Fruit fly (Drosophila melanogaster) whole organism, embryonic: ENCODE data around the gene Cdc7.

Source experiments
- CG10147 ChIP-seq: fragments of 200-800 bp; sonication (Bioruptor generic); optimal IDR thresholded peaks from 2 replicates; lab custom pipeline; 2019; ENCODE audit warnings: missing biosample characterization, mild to moderate bottlenecking, missing genetic modification characterization, moderate library complexity
- CG10267 ChIP-seq: fragments of 200-800 bp; sonication (Bioruptor generic); optimal IDR thresholded peaks from 2 replicates; lab custom pipeline; 2018; ENCODE audit warnings: missing biosample characterization, mild to moderate bottlenecking, missing genetic modification characterization, moderate library complexity
- CG11398 ChIP-seq: fragments of 200-800 bp; sonication (Bioruptor generic); optimal IDR thresholded peaks from 2 replicates; lab custom pipeline; 2016; ENCODE audit warnings: missing biosample characterization, missing genetic modification characterization
- CG11456 ChIP-seq: fragments of 200-800 bp; sonication (Bioruptor generic); IDR thresholded peaks from 3 replicates; pipeline ENCODE4 v1.3.6; 2022; ENCODE audit warnings: missing biosample characterization, missing genetic modification characterization
- CG12155 ChIP-seq: fragments of 200-800 bp; sonication (Bioruptor generic); optimal IDR thresholded peaks from 3 replicates; lab custom pipeline; 2016; ENCODE audit warnings: missing biosample characterization, missing genetic modification characterization
- CG12236 ChIP-seq: fragments of 200-800 bp; sonication (Bioruptor generic); optimal IDR thresholded peaks from 2 replicates; lab custom pipeline; 2016; ENCODE audit warnings: missing biosample characterization, missing genetic modification characterization
- CG14667 ChIP-seq: fragments of 200-800 bp; sonication (Bioruptor generic); IDR thresholded peaks from 2 replicates; pipeline ENCODE4 v1.3.6; 2022; ENCODE audit warnings: missing biosample characterization, missing genetic modification characterization
- CG14965 ChIP-seq: fragments of 200-800 bp; sonication (Bioruptor generic); optimal IDR thresholded peaks from 2 replicates; lab custom pipeline; 2016; ENCODE audit warnings: missing biosample characterization, missing genetic modification characterization, borderline replicate concordance
- CG15601 ChIP-seq: fragments of 200-800 bp; sonication (Bioruptor generic); optimal IDR thresholded peaks from 3 replicates; lab custom pipeline; 2019; ENCODE audit warnings: missing biosample characterization, mild to moderate bottlenecking, missing genetic modification characterization, moderate library complexity
- CG17361 ChIP-seq: fragments of 200-800 bp; sonication (Bioruptor generic); IDR thresholded peaks from 3 replicates; pipeline ENCODE4 v1.3.6; 2022; ENCODE audit warnings: missing biosample characterization, missing genetic modification characterization
- CG2120 ChIP-seq: fragments of 200-800 bp; sonication (Bioruptor generic); optimal IDR thresholded peaks from 3 replicates; lab custom pipeline; 2016; ENCODE audit warnings: missing biosample characterization, missing genetic modification characterization
- CG2199 ChIP-seq: fragments of 200-800 bp; sonication (Bioruptor generic); IDR thresholded peaks from 3 replicates; pipeline ENCODE4 v1.3.6; 2022; ENCODE audit warnings: missing biosample characterization, missing genetic modification characterization
- CG3065 ChIP-seq: fragments of 200-800 bp; sonication (Bioruptor generic); optimal IDR thresholded peaks from 2 replicates; lab custom pipeline; 2016; ENCODE audit warnings: missing biosample characterization, missing genetic modification characterization
- CG31224 ChIP-seq: fragments of 200-800 bp; sonication (Bioruptor generic); IDR thresholded peaks from 2 replicates; pipeline ENCODE4 v1.3.6; 2022; ENCODE audit warnings: missing biosample characterization, missing genetic modification characterization
- CG31365 ChIP-seq: fragments of 200-800 bp; sonication (Bioruptor generic); optimal IDR thresholded peaks from 2 replicates; lab custom pipeline; 2018; ENCODE audit warnings: missing biosample characterization, mild to moderate bottlenecking, missing genetic modification characterization
- CG4404 ChIP-seq: fragments of 200-800 bp; sonication (Bioruptor generic); IDR thresholded peaks from 2 replicates; pipeline ENCODE4 v1.3.6; 2022; ENCODE audit warnings: missing biosample characterization, missing genetic modification characterization
- CG5180 ChIP-seq: fragments of 200-800 bp; sonication (Bioruptor generic); optimal IDR thresholded peaks from 3 replicates; lab custom pipeline; 2017; ENCODE audit warnings: missing biosample characterization, missing genetic modification characterization, mild to moderate bottlenecking, moderate library complexity, missing genetic modification reagents
- CG6175 ChIP-seq: fragments of 200-800 bp; sonication (Bioruptor generic); IDR thresholded peaks from 3 replicates; pipeline ENCODE4 v1.3.6; 2022; ENCODE audit warnings: missing biosample characterization, missing genetic modification characterization
- CG8388 ChIP-seq: fragments of 200-800 bp; sonication (Bioruptor generic); optimal IDR thresholded peaks from 2 replicates; lab custom pipeline; 2019; ENCODE audit warnings: missing biosample characterization, mild to moderate bottlenecking, missing genetic modification characterization, moderate library complexity
- CG8924 ChIP-seq: fragments of 200-800 bp; optimal IDR thresholded peaks from 3 replicates; lab custom pipeline; 2019; ENCODE audit warnings: missing biosample characterization, mild to moderate bottlenecking, missing genetic modification characterization, moderate library complexity
- CkIIα-i1 ChIP-seq: fragments of 200-800 bp; sonication (Bioruptor generic); IDR thresholded peaks from 2 replicates; pipeline ENCODE4 v1.3.6; 2022; ENCODE audit warnings: missing biosample characterization, missing genetic modification characterization
- CrebB ChIP-seq: fragments of 200-800 bp; sonication (Bioruptor generic); optimal IDR thresholded peaks from 3 replicates; lab custom pipeline; 2018; ENCODE audit warnings: missing biosample characterization, mild to moderate bottlenecking, missing genetic modification characterization
- Ets97D ChIP-seq: fragments of 200-800 bp; sonication (Bioruptor generic); optimal IDR thresholded peaks from 3 replicates; lab custom pipeline; 2016; ENCODE audit warnings: missing biosample characterization, missing genetic modification characterization
- HLH3B ChIP-seq: fragments of 200-800 bp; sonication (Bioruptor generic); IDR thresholded peaks from 2 replicates; pipeline ENCODE4 v1.3.6; 2022; ENCODE audit warnings: missing biosample characterization, missing genetic modification characterization
- Hey ChIP-seq: fragments of 200-800 bp; sonication (Bioruptor generic); optimal IDR thresholded peaks from 3 replicates; lab custom pipeline; 2018; ENCODE audit warnings: missing biosample characterization, mild to moderate bottlenecking, missing genetic modification characterization
- Jarid2 ChIP-seq: fragments of 200-800 bp; sonication (Bioruptor generic); optimal IDR thresholded peaks from 3 replicates; lab custom pipeline; 2017; ENCODE audit warnings: mild to moderate bottlenecking, missing biosample characterization, missing genetic modification reagents, missing genetic modification characterization
- NfI ChIP-seq: fragments of 200-800 bp; sonication (Bioruptor generic); optimal IDR thresholded peaks from 3 replicates; lab custom pipeline; 2018; ENCODE audit warnings: missing biosample characterization, mild to moderate bottlenecking, missing genetic modification characterization, moderate library complexity
- Oaz ChIP-seq: fragments of 200-800 bp; sonication (Bioruptor generic); IDR thresholded peaks from 2 replicates; pipeline ENCODE4 v1.3.6; 2022; ENCODE audit warnings: missing biosample characterization, missing genetic modification characterization
- Tbp ChIP-seq: fragments of >200 bp; optimal IDR thresholded peaks from 2 replicates; lab custom pipeline; 2018; ENCODE audit warnings: missing biosample characterization, missing genetic modification characterization
- Usf ChIP-seq: fragments of 200-800 bp; sonication (Bioruptor generic); optimal IDR thresholded peaks from 2 replicates; lab custom pipeline; 2017; ENCODE audit warnings: missing genotype, missing biosample characterization, missing genetic modification characterization
- ab ChIP-seq: fragments of 200-800 bp; sonication (Bioruptor generic); optimal IDR thresholded peaks from 2 replicates; lab custom pipeline; 2016; ENCODE audit warnings: missing biosample characterization, missing genetic modification characterization
- ap ChIP-seq: fragments of 200-800 bp; sonication (Bioruptor generic); IDR thresholded peaks from 2 replicates; pipeline ENCODE4 v1.3.6; 2022; ENCODE audit warnings: missing biosample characterization, missing genetic modification characterization
- chm ChIP-seq: fragments of 200-800 bp; sonication (Bioruptor generic); IDR thresholded peaks from 2 replicates; pipeline ENCODE4 v1.3.6; 2022; ENCODE audit warnings: missing biosample characterization, missing genetic modification characterization
- crp ChIP-seq, 2 experiments: fragments of 200-800 bp; sonication (Bioruptor generic); optimal IDR thresholded peaks; 2 replicates in 1 of 2; 3 replicates in 1 of 2; lab custom pipeline; 2017; ENCODE audit warnings: missing biosample characterization in 2 of 2, missing genetic modification characterization in 2 of 2, mild to moderate bottlenecking in 1 of 2, moderate library complexity in 1 of 2
- dm ChIP-seq: fragments of 200-800 bp; sonication (Bioruptor generic); optimal IDR thresholded peaks from 3 replicates; lab custom pipeline; 2016; ENCODE audit warnings: missing biosample characterization, missing genetic modification characterization
- en ChIP-seq: fragments of 200-800 bp; sonication (Bioruptor generic); optimal IDR thresholded peaks from 2 replicates; lab custom pipeline; 2016; ENCODE audit warnings: missing biosample characterization, missing genetic modification characterization
- ewg ChIP-seq: fragments of 200-800 bp; sonication (Bioruptor generic); optimal IDR thresholded peaks from 3 replicates; lab custom pipeline; 2017; ENCODE audit warnings: mild to moderate bottlenecking, missing biosample characterization, missing genetic modification reagents, missing genetic modification characterization
- jigr1 ChIP-seq: fragments of 200-800 bp; sonication (Bioruptor generic); IDR thresholded peaks from 3 replicates; pipeline ENCODE4 v1.3.6; 2022; ENCODE audit warnings: missing biosample characterization, missing genetic modification characterization
- kah ChIP-seq: fragments of 200-800 bp; sonication (Bioruptor generic); optimal IDR thresholded peaks from 2 replicates; lab custom pipeline; 2018; ENCODE audit warnings: missing biosample characterization, mild to moderate bottlenecking, missing genetic modification characterization
- lov ChIP-seq, 2 experiments: fragments of 200-800 bp in 1 of 2; fragments of >200 bp in 1 of 2; sonication (Bioruptor generic) in 1 of 2; IDR thresholded peaks in 1 of 2; optimal IDR thresholded peaks in 1 of 2; 2 replicates in 1 of 2; 3 replicates in 1 of 2; pipeline versions ENCODE4 v1.3.6 to Lab custom; 2017 to 2022; ENCODE audit warnings: missing biosample characterization in 1 of 2, missing genetic modification characterization in 1 of 2
- mam ChIP-seq: fragments of 200-800 bp; sonication (Bioruptor generic); optimal IDR thresholded peaks from 3 replicates; lab custom pipeline; 2016; ENCODE audit warnings: missing biosample characterization, missing genetic modification characterization
- nom ChIP-seq: fragments of 200-800 bp; sonication (Bioruptor generic); optimal IDR thresholded peaks from 2 replicates; lab custom pipeline; 2017; ENCODE audit warnings: missing biosample characterization, missing genetic modification characterization, mild to moderate bottlenecking, moderate library complexity, missing genetic modification reagents
- p53 ChIP-seq: fragments of 200-800 bp; sonication (Bioruptor generic); optimal IDR thresholded peaks from 2 replicates; lab custom pipeline; 2016; ENCODE audit warnings: missing biosample characterization, missing genetic modification characterization
- pnt ChIP-seq: fragments of 200-800 bp; sonication (Bioruptor generic); optimal IDR thresholded peaks from 3 replicates; lab custom pipeline; 2016; ENCODE audit warnings: missing biosample characterization, missing genetic modification characterization
- ro ChIP-seq: fragments of 200-800 bp; sonication (Bioruptor generic); IDR thresholded peaks from 2 replicates; pipeline ENCODE4 v1.3.6; 2022; ENCODE audit warnings: missing biosample characterization, missing genetic modification characterization
- row ChIP-seq: fragments of 200-800 bp; sonication (Bioruptor generic); IDR thresholded peaks from 3 replicates; pipeline ENCODE4 v1.3.6; 2022; ENCODE audit warnings: missing biosample characterization, missing genetic modification characterization
- seq ChIP-seq: fragments of 200-800 bp; sonication (Bioruptor generic); IDR thresholded peaks from 2 replicates; pipeline ENCODE4 v1.3.6; 2022; ENCODE audit warnings: missing biosample characterization, missing genetic modification characterization
- sim ChIP-seq: fragments of 200-800 bp; sonication (Bioruptor generic); IDR thresholded peaks from 2 replicates; pipeline ENCODE4 v1.3.6; 2022; ENCODE audit warnings: missing biosample characterization, missing genetic modification characterization
- so ChIP-seq: fragments of 200-800 bp; sonication (Bioruptor generic); IDR thresholded peaks from 3 replicates; pipeline ENCODE4 v1.3.6; 2022; ENCODE audit warnings: missing biosample characterization, missing genetic modification characterization
- tna ChIP-seq: fragments of 200-800 bp; sonication (Bioruptor generic); IDR thresholded peaks from 2 replicates; pipeline ENCODE4 v1.3.6; 2022; ENCODE audit warnings: missing biosample characterization, missing genetic modification characterization; ENCODE audit not compliant: partially characterized antibody
- unpg ChIP-seq: fragments of 200-800 bp; sonication (Bioruptor generic); optimal IDR thresholded peaks from 3 replicates; lab custom pipeline; 2018; ENCODE audit warnings: missing biosample characterization, mild to moderate bottlenecking, missing genetic modification characterization, moderate library complexity
- wdn ChIP-seq: fragments of 200-800 bp; sonication (Bioruptor generic); IDR thresholded peaks from 2 replicates; pipeline ENCODE4 v1.3.6; 2022; ENCODE audit warnings: missing biosample characterization, missing genetic modification characterization
- zf30C ChIP-seq: fragments of 200-800 bp; sonication (Bioruptor generic); optimal IDR thresholded peaks from 3 replicates; lab custom pipeline; 2018; ENCODE audit warnings: missing biosample characterization, mild to moderate bottlenecking, missing genetic modification characterization

The Cdc7 gene

dm6 chrX:6702028-6702433, 47.7 kb downstream of the Cdc7 start (continued):
- TF ChIP-seq CG31224 (GFP tag; lab: Robert Waterston, UW): no peak
- TF ChIP-seq ap: 0 out of 2 replicates have a peak, but pooled peaks have one; percentile 25
- TF ChIP-seq sim (GFP tag; lab: Robert Waterston, UW): peak; percentile 10; the same call in 1 of the 2 replicates
- peak; percentile 57 for TF ChIP-seq ewg (GFP tag; lab: Kevin White, UChicago)
- TF ChIP-seq ro (GFP tag; lab: Robert Waterston, UW): 0 out of 2 replicates have a peak, but pooled peaks have one; percentile 19
- peak; percentile 76 for TF ChIP-seq HLH3B (GFP tag; lab: Robert Waterston, UW)
- TF ChIP-seq CrebB: no peak
- TF ChIP-seq kah (GFP tag; lab: Kevin White, UChicago): peak; percentile 52
- peak; percentile 63 for TF ChIP-seq CG10267
- peak; percentile 72 for TF ChIP-seq unpg (GFP tag; lab: Kevin White, UChicago)
- TF ChIP-seq CG4404: no peak
- peak; percentile 69 for TF ChIP-seq seq (GFP tag; lab: Robert Waterston, UW)
- no peak for TF ChIP-seq tna
- peak; percentile 74 for TF ChIP-seq row
- peak; percentile 38 for TF ChIP-seq zf30C
- TF ChIP-seq crp (GFP tag; optimal IDR thresholded peaks at IDR 0.05; lab: Kevin White, UChicago): peak in 1 of 2 experiments; percentile 19
- no peak for TF ChIP-seq CG31365
- no peak for TF ChIP-seq Jarid2 (GFP tag; lab: Kevin White, UChicago)
- no peak for TF ChIP-seq Hey (tag; lab: Kevin White, UChicago)
- TF ChIP-seq CG11456 (GFP tag; lab: Robert Waterston, UW): no peak
- TF ChIP-seq en (GFP tag; lab: Kevin White, UChicago): peak; percentile 1
- peak; percentile 70; the same call in 1 of the 3 replicates for TF ChIP-seq so (GFP tag; lab: Robert Waterston, UW)
- TF ChIP-seq mam: peak; percentile 30
- peak; percentile 18 for TF ChIP-seq CG10147
- no peak for TF ChIP-seq p53 (GFP tag; lab: Kevin White, UChicago)
- TF ChIP-seq dm (GFP tag; lab: Kevin White, UChicago): no peak
- no peak for TF ChIP-seq CG3065 (GFP tag; lab: Kevin White, UChicago)

- TF ChIP-seq CG11398 (GFP tag; lab: Kevin White, UChicago): no peak
- no peak for TF ChIP-seq CG12155 (GFP tag; lab: Kevin White, UChicago)
- TF ChIP-seq CG15601 (tag; lab: Kevin White, UChicago): no peak
- TF ChIP-seq jigr1: no peak
- TF ChIP-seq CG17361 (GFP tag; lab: Robert Waterston, UW): no peak
- TF ChIP-seq Tbp (GFP tag; lab: Kevin White, UChicago): no peak
- no peak for TF ChIP-seq ab
- TF ChIP-seq CG8388: no peak
- TF ChIP-seq chm: peak; percentile 44; the same call in 1 of the 2 replicates
- TF ChIP-seq NfI (GFP tag; lab: Kevin White, UChicago): no peak
- no peak for TF ChIP-seq CG14965 (GFP tag; lab: Kevin White, UChicago)
- no peak for TF ChIP-seq CkIIα-i1 (GFP tag; lab: Robert Waterston, UW)
- no peak for TF ChIP-seq pnt (GFP tag; lab: Kevin White, UChicago)
- 0 out of 3 replicates have a peak, but pooled peaks have one; percentile 59 for TF ChIP-seq CG2199 (GFP tag; lab: Robert Waterston, UW)
- peak; percentile 50 for TF ChIP-seq CG8924
- no peak for TF ChIP-seq CG6175 (GFP tag; lab: Robert Waterston, UW)
- no peak for TF ChIP-seq lov (optimal IDR thresholded peaks at IDR 0.05; lab: Kevin White, UChicago)
- no peak for TF ChIP-seq lov (GFP tag; IDR thresholded peaks at IDR 0.05; lab: Robert Waterston, UW)
- TF ChIP-seq Ets97D (GFP tag; lab: Kevin White, UChicago): no peak
- no peak for TF ChIP-seq nom (GFP tag; lab: Kevin White, UChicago)
- no peak for TF ChIP-seq wdn
- TF ChIP-seq CG14667 (GFP tag; lab: Robert Waterston, UW): no peak
- no peak for TF ChIP-seq Oaz (GFP tag; lab: Robert Waterston, UW)
- no peak for TF ChIP-seq CG2120 (GFP tag; lab: Kevin White, UChicago)
- TF ChIP-seq CG12236 (GFP tag; lab: Kevin White, UChicago): no peak
- no peak for TF ChIP-seq Usf (GFP tag; lab: Kevin White, UChicago)
- peak; percentile 52 for TF ChIP-seq CG5180 (GFP tag; lab: Kevin White, UChicago)
These were observed 48.2 kb downstream of the Cdc7 start for dm6 chrX:6702591-6702990.
